Fruit fly (Drosophila melanogaster): ENCODE measurements around the gene rho-4.
"Not testable (repeated sequence)": the region's sequence is repeated elsewhere in the genome, so short reads cannot be mapped to it uniquely, and the experiment has no call there.

The rho-4 gene

DNA sequence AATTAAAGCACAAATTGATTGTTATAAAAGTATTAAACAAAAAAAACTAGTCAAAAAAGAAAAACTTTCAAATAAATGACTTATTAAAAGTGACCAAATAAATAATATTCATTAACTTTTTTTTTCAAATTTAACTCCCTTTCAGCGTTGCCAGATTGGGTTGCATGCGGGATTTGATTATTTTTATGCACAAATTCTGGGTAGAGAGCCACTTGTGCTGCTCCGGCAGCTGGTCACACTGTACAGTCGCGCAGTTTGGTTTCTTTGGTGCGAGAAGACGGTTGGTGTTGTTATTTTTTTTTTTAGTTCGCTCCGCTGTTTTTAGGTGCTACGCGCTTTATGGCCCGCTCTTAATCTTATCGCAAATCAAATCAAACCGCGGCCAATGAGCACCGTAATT is at the start of gene rho-4:
TSS of gene rho-4 (plus strand) at position 250 of the 400 bp plus-strand sequence.
- not testable (repeated sequence) for TF ChIP-seq CG17806 (tag; optimal IDR thresholded peaks at IDR 0.05); CG14655 (GFP tag; optimal IDR thresholded peaks at IDR 0.05); EcR (GFP tag; optimal IDR thresholded peaks at IDR 0.05)

DNA sequence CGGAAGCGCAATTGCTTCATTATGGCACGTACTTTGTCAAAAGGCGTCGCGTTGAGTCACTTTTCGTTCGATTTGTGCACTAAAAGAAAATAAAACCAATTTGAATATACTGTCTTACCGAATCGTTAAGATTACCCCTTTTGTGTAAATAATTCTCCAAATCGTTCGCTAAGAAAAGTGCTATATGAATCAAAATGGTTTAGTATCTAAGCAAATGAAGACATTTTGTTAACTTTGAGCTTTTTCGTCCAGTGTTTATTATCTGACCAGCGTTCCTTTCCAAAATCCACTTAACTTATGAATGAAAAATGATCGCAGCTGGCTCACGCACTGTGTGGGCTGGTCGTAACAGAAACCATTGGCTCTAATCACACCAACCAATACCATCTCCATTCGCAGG is 49.6 kb upstream of the rho-4 start:
- TF ChIP-seq CG8301 (tag; optimal IDR thresholded peaks at IDR 0.05) (peak; percentile 47), Snoo (tag; optimal IDR thresholded peaks at IDR 0.05) (no peak), CG34367 (tag; optimal IDR thresholded peaks at IDR 0.05) (peak; percentile 2), CG15710 (tag; optimal IDR thresholded peaks at IDR 0.05) (peak; percentile 5), CG14655 (GFP tag; optimal IDR thresholded peaks at IDR 0.05) (peak; percentile 55), gl (tag; optimal IDR thresholded peaks at IDR 0.05) (no peak), CG10348 (GFP tag; IDR thresholded peaks at IDR 0.05) (no peak), CG12605 (GFP tag; IDR thresholded peaks at IDR 0.05) (no peak), CG32121 (GFP tag; IDR thresholded peaks at IDR 0.05) (no peak), rn (GFP tag; IDR thresholded peaks at IDR 0.05) (no peak), Pif1A (GFP tag; optimal IDR thresholded peaks at IDR 0.05) (peak; percentile 10), CG8159 (tag; optimal IDR thresholded peaks at IDR 0.05) (peak; percentile 20), Pif1B (GFP tag; optimal IDR thresholded peaks at IDR 0.05) (peak; percentile 15), CG9948 (tag; optimal IDR thresholded peaks at IDR 0.05) (peak; percentile 26), CG4496 (GFP tag; IDR thresholded peaks at IDR 0.05) (no peak), CG13204 (GFP tag; optimal IDR thresholded peaks at IDR 0.05) (no peak), EcR (GFP tag; optimal IDR thresholded peaks at IDR 0.05) (no peak), Ets98B (GFP tag; IDR thresholded peaks at IDR 0.05) (0 out of 2 replicates have a peak, but pooled peaks have one; percentile 39), CG17806 (tag; optimal IDR thresholded peaks at IDR 0.05) (peak; percentile 27), D1 (tag; optimal IDR thresholded peaks at IDR 0.05) (no peak), fd96Ca (GFP tag; IDR thresholded peaks at IDR 0.05) (no peak)

DNA sequence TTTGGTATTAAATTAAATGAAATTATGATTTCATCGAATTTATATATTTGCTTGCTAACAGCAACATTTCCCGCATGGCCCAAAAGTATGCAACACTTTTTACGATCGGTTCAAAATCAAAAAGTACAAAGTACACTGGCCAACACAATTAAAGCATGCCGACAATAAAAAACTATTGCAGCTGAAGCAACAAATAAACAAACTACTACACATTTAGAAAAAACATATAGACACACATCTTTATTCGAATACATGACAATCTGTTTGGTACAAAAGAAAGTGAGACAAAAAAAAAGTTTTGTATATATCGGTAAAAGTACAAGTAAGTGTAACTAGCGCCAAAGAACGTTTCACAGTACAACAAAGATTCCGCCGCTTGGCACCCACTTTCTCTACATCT is 44.6 kb upstream of the rho-4 start:
- TF ChIP-seq CG15710 (tag; optimal IDR thresholded peaks at IDR 0.05) (no peak), CG13204 (GFP tag; optimal IDR thresholded peaks at IDR 0.05) (no peak), gl (tag; optimal IDR thresholded peaks at IDR 0.05) (no peak), CG32121 (GFP tag; IDR thresholded peaks at IDR 0.05) (no peak), CG9948 (tag; optimal IDR thresholded peaks at IDR 0.05) (no peak), rn (GFP tag; IDR thresholded peaks at IDR 0.05) (no peak), CG4496 (GFP tag; IDR thresholded peaks at IDR 0.05) (no peak; the same call in 2 of the 3 replicates), CG10348 (GFP tag; IDR thresholded peaks at IDR 0.05) (no peak), CG17806 (tag; optimal IDR thresholded peaks at IDR 0.05) (no peak), Snoo (tag; optimal IDR thresholded peaks at IDR 0.05) (peak; percentile 14), CG34367 (tag; optimal IDR thresholded peaks at IDR 0.05) (no peak), Ets98B (GFP tag; IDR thresholded peaks at IDR 0.05) (0 out of 2 replicates have a peak, but pooled peaks have one; percentile 39), CG8159 (tag; optimal IDR thresholded peaks at IDR 0.05) (no peak), CG8301 (tag; optimal IDR thresholded peaks at IDR 0.05) (peak; percentile 15), EcR (GFP tag; optimal IDR thresholded peaks at IDR 0.05) (no peak), Pif1A (GFP tag; optimal IDR thresholded peaks at IDR 0.05) (peak; percentile 18), CG12605 (GFP tag; IDR thresholded peaks at IDR 0.05) (peak; percentile 12; the same call in 1 of the 2 replicates), D1 (tag; optimal IDR thresholded peaks at IDR 0.05) (no peak), fd96Ca (GFP tag; IDR thresholded peaks at IDR 0.05) (no peak), Pif1B (GFP tag; optimal IDR thresholded peaks at IDR 0.05) (no peak), CG14655 (GFP tag; optimal IDR thresholded peaks at IDR 0.05) (peak; percentile 16)

dm6 chrX:11556774-11557173 is 42.9 kb upstream of the rho-4 start:
- TF ChIP-seq Pif1A (GFP tag; optimal IDR thresholded peaks at IDR 0.05) (no peak), CG17806 (tag; optimal IDR thresholded peaks at IDR 0.05) (no peak), fd96Ca (GFP tag; IDR thresholded peaks at IDR 0.05) (no peak), Ets98B (GFP tag; IDR thresholded peaks at IDR 0.05) (no peak), D1 (tag; optimal IDR thresholded peaks at IDR 0.05) (no peak), CG12605 (GFP tag; IDR thresholded peaks at IDR 0.05) (no peak), CG14655 (GFP tag; optimal IDR thresholded peaks at IDR 0.05) (no peak), EcR (GFP tag; optimal IDR thresholded peaks at IDR 0.05) (no peak), CG34367 (tag; optimal IDR thresholded peaks at IDR 0.05) (no peak), Pif1B (GFP tag; optimal IDR thresholded peaks at IDR 0.05) (no peak), CG9948 (tag; optimal IDR thresholded peaks at IDR 0.05) (no peak), CG13204 (GFP tag; optimal IDR thresholded peaks at IDR 0.05) (no peak), rn (GFP tag; IDR thresholded peaks at IDR 0.05) (no peak)

DNA sequence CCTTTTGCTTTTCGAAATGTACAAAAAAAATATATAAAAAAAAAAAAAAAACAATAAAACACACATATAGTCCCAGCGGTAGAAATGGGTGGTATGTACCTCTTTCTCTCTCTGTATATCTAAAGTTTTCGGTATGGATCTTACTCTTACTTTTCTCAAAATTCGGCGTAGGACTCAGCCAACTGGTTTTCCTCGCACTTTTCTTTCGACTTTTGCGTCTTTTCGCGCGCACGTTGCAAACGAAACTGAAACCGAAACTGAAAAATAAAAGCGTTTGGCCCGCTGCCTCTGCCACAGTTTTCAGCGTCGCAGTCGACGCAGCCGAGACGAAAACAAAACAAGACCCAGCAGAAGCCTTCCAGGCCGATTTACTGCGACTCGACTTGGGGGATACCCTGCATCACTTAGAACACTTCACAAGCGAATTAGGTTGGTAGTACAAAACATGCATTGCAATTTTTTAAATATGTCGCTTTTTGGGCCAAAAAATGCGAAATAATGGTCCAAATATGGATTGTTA is 41.2 kb upstream of the rho-4 start, which contains the start of gene CG1572:
TSS of gene CG1572 (minus strand) at position 266 of the 520 bp plus-strand sequence.
- TF ChIP-seq CG34367 (tag; optimal IDR thresholded peaks at IDR 0.05): no peak
- TF ChIP-seq Pif1A (GFP tag; optimal IDR thresholded peaks at IDR 0.05): peak; percentile 11
- TF ChIP-seq CG8301 (tag; optimal IDR thresholded peaks at IDR 0.05): no peak
- peak; percentile 29 for TF ChIP-seq CG13204 (GFP tag; optimal IDR thresholded peaks at IDR 0.05)
- peak; percentile 30; the same call in 1 of the 3 replicates for TF ChIP-seq CG4496 (GFP tag; IDR thresholded peaks at IDR 0.05)
- TF ChIP-seq CG32121 (GFP tag; IDR thresholded peaks at IDR 0.05): 0 out of 2 replicates have a peak, but pooled peaks have one; percentile 48
- peak; percentile 28 for TF ChIP-seq Snoo (tag; optimal IDR thresholded peaks at IDR 0.05)
- TF ChIP-seq Pif1B (GFP tag; optimal IDR thresholded peaks at IDR 0.05): peak; percentile 34
- peak; percentile 18 for TF ChIP-seq CG14655 (GFP tag; optimal IDR thresholded peaks at IDR 0.05)
- no peak for TF ChIP-seq gl (tag; optimal IDR thresholded peaks at IDR 0.05)
- no peak for TF ChIP-seq CG15710 (tag; optimal IDR thresholded peaks at IDR 0.05)
- peak; percentile 59 for TF ChIP-seq Ets98B (GFP tag; IDR thresholded peaks at IDR 0.05)
- 0 out of 2 replicates have a peak, but pooled peaks have one; percentile 19 for TF ChIP-seq CG12605 (GFP tag; IDR thresholded peaks at IDR 0.05)
